Worm (Caenorhabditis elegans): ENCODE measurements around the gene F22B7.1.

F22B7.1 gene

ce11 chrIII:8693322-8693721 is 28.2 kb downstream of the F22B7.1 start, which contains the start of gene B0303.7:
B0303.7 (plus strand) TSS chrIII:8693622.
- TF ChIP-seq ceh-91 (GFP tag; IDR thresholded peaks at IDR 0.05) (no peak), aptf-3 (GFP tag; IDR thresholded peaks at IDR 0.05) (no peak), Y56A3A.18 (GFP tag; IDR thresholded peaks at IDR 0.05) (no peak), mes-4 (tag; optimal IDR thresholded peaks at IDR 0.05) (no peak), F57C9.4 (tag; optimal IDR thresholded peaks at IDR 0.05) (no peak), nfyb-1 (GFP tag; IDR thresholded peaks at IDR 0.05) (no peak), rpc-1 (optimal IDR thresholded peaks at IDR 0.05) (no peak), rpc-1 (tag; optimal IDR thresholded peaks at IDR 0.05) (no peak), ztf-3 (GFP tag; optimal IDR thresholded peaks at IDR 0.05) (no peak), ztf-26 (tag; optimal IDR thresholded peaks at IDR 0.05) (no peak), fkh-3 (tag; optimal IDR thresholded peaks at IDR 0.05) (no peak), sea-2 (GFP tag; IDR thresholded peaks at IDR 0.05) (no peak), lin-26 (GFP tag; IDR thresholded peaks at IDR 0.05) (no peak), Y79H2A.3 (GFP tag; conservative IDR thresholded peaks at IDR 0.05) (no peak), F39B2.1 (GFP tag; IDR thresholded peaks at IDR 0.05) (no peak)

ce11 chrIII:8696680-8697079 is 31.5 kb downstream of the F22B7.1 start:
- TF ChIP-seq lin-40 (tag; optimal IDR thresholded peaks at IDR 0.05) (no peak), Y53G8AR.9 (GFP tag; conservative IDR thresholded peaks at IDR 0.05) (no peak), hmg-1.2 (GFP tag; IDR thresholded peaks at IDR 0.05) (peak; percentile 87), zim-3 (tag; optimal IDR thresholded peaks at IDR 0.05) (no peak), C17E4.6 (GFP tag; IDR thresholded peaks at IDR 0.05) (no peak), cebp-1 (GFP tag; IDR thresholded peaks at IDR 0.05) (no peak), cebp-1 (tag; optimal IDR thresholded peaks at IDR 0.05) (peak; percentile 39), let-607 (tag; optimal IDR thresholded peaks at IDR 0.05) (peak; percentile 21 to 81), ztf-26 (tag; optimal IDR thresholded peaks at IDR 0.05) (no peak), K11D2.4 (GFP tag; IDR thresholded peaks at IDR 0.05) (no peak), egl-18 (GFP tag; IDR thresholded peaks at IDR 0.05) (no peak), ZK185.1 (tag; optimal IDR thresholded peaks at IDR 0.05; ENCODE audit: poor library complexity, severe bottlenecking) (peak; percentile 17), nhr-27 (tag; optimal IDR thresholded peaks at IDR 0.05) (no peak), F10E7.11 (tag; optimal IDR thresholded peaks at IDR 0.05) (no peak), snpc-1.1 (tag; optimal IDR thresholded peaks at IDR 0.05; ENCODE audit: insufficient read depth) (no peak), hrde-1 (tag; optimal IDR thresholded peaks at IDR 0.05; ENCODE audit: borderline replicate concordance) (no peak), madf-6 (GFP tag; IDR thresholded peaks at IDR 0.05) (no peak), madf-8 (GFP tag; conservative IDR thresholded peaks at IDR 0.05) (no peak), hlh-12 (tag; optimal IDR thresholded peaks at IDR 0.05) (no peak), mes-4 (tag; optimal IDR thresholded peaks at IDR 0.05) (no peak), sdz-38 (tag; optimal IDR thresholded peaks at IDR 0.05) (no peak), pha-4 (tag; optimal IDR thresholded peaks at IDR 0.05) (no peak), aptf-3 (GFP tag; IDR thresholded peaks at IDR 0.05) (no peak), nhr-80 (tag; optimal IDR thresholded peaks at IDR 0.05) (peak; percentile 22), athp-1 (tag; optimal IDR thresholded peaks at IDR 0.05) (no peak), sea-2 (GFP tag; IDR thresholded peaks at IDR 0.05) (no peak), nfya-2 (GFP tag; IDR thresholded peaks at IDR 0.05) (no peak), ceh-58 (GFP tag; IDR thresholded peaks at IDR 0.05) (no peak), attf-5 (GFP tag; optimal IDR thresholded peaks at IDR 0.05) (peak; percentile 3), ceh-40 (GFP tag; IDR thresholded peaks at IDR 0.05) (no peak), T07F8.4 (tag; optimal IDR thresholded peaks at IDR 0.05) (no peak)

All from whole organism, young adult.